Worm (Caenorhabditis elegans): ENCODE results near the gene exc-12.
A peak's percentile ranks its signal among the peaks of the same experiment; 100 is the strongest.

The exc-12 gene

DNA sequence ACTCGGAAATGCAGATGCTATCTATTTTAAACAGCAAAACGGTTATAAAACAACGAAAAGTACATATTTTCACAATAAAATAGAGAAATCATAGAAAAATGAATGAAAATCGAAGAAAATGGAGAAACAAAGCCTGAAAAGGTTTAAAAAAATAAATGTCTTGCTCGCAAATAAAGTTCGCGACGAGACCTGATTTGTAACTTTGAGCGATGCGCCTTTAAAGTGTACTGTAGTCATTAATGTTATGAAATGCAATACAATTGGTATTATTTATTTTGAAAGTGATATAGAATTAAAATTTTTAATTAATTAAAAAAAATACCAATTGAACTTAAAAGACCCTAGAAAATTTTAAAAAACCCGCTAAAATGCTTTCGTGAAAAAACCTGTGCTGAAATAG, 9.0 kb downstream of the exc-12 start:
- TF ChIP-seq fkh-8 (tag; optimal IDR thresholded peaks at IDR 0.05) (no peak), ces-1 (GFP tag; optimal IDR thresholded peaks at IDR 0.05) (no peak), fkh-4 (tag; optimal IDR thresholded peaks at IDR 0.05; ENCODE audit: borderline replicate concordance) (no peak), isw-1 (GFP tag; IDR thresholded peaks at IDR 0.05) (no peak), tlp-1 (tag; optimal IDR thresholded peaks at IDR 0.05) (no peak), Y116A8C.19 (tag; optimal IDR thresholded peaks at IDR 0.05; ENCODE audit: borderline replicate concordance) (no peak), ceh-88 (GFP tag; IDR thresholded peaks at IDR 0.05) (no peak), sptf-1 (tag; optimal IDR thresholded peaks at IDR 0.05) (no peak), zag-1 (tag; optimal IDR thresholded peaks at IDR 0.05) (no peak), nhr-11 (tag; optimal IDR thresholded peaks at IDR 0.05) (no peak), nhr-20 (tag; optimal IDR thresholded peaks at IDR 0.05) (no peak), snpc-4 (tag; optimal IDR thresholded peaks at IDR 0.05) (no peak), vab-15 (tag; optimal IDR thresholded peaks at IDR 0.05) (no peak), egl-27 (tag; optimal IDR thresholded peaks at IDR 0.05) (no peak)

DNA sequence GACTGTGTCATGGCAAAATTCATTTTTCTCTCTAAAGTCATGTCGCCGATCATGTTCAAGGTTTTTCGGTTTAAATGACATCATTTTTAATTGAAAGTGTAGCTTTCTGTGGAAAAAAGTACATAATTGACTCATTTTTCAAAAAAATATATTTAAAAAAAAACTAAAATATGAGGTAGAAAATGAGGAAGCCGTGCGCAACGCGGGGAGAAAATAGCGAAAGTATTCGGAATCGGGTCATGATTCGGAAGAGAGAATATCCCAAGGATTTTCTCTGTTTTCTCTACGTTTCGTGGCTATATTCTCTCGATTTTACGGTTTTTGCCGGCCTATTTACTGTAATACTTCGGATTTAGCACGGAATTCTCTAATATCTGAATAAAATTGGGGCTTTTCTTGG, 9.5 kb downstream of the exc-12 start:
- TF ChIP-seq elt-3 (tag; optimal IDR thresholded peaks at IDR 0.05) = peak in 1 of 6 experiments; percentile 44
- peak; percentile 71 for TF ChIP-seq nhr-85 (tag)
- peak; percentile 99 for TF ChIP-seq blmp-1 (tag; optimal IDR thresholded peaks at IDR 0.05)
- TF ChIP-seq ceh-90 (tag; optimal IDR thresholded peaks at IDR 0.05) = no peak
- no peak for TF ChIP-seq zag-1 (tag; optimal IDR thresholded peaks at IDR 0.05)
- no peak for TF ChIP-seq C34B4.2 (tag; optimal IDR thresholded peaks at IDR 0.05)
- no peak for TF ChIP-seq dsc-1 (tag; optimal IDR thresholded peaks at IDR 0.05)
- TF ChIP-seq nhr-84 (tag; optimal IDR thresholded peaks at IDR 0.05) = no peak
- TF ChIP-seq mdl-1 (tag; optimal IDR thresholded peaks at IDR 0.05) = no peak
- TF ChIP-seq lin-15B (tag; optimal IDR thresholded peaks at IDR 0.05) = no peak

DNA sequence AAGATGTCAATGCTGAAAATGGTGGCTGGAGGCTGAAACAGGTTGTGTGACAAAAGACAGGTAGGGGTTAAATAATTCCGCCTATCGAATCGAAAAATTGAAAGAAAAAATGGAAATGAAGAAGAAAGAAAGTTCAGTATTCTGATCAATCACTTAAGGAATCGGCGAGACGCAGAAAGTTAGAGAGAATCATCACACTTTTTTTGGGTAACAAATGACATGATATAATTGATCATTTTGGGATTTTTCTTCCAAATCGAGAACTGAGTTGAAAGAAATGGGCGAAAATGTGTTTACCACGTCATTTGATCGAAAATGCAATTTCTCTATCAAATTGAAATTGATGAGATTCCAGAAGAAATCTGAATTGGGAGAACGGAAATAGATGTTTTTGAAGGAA, 14.2 kb downstream of the exc-12 start:
- TF ChIP-seq ama-1 (optimal IDR thresholded peaks at IDR 0.05) (no peak), snu-23 (GFP tag; optimal IDR thresholded peaks at IDR 0.05) (peak; percentile 5), hlh-4 (tag; optimal IDR thresholded peaks at IDR 0.05) (no peak), lin-35 (GFP tag; optimal IDR thresholded peaks at IDR 0.05) (peak in 1 of 2 experiments; percentile 24), blmp-1 (tag; optimal IDR thresholded peaks at IDR 0.05) (peak; percentile 80), elt-3 (tag; optimal IDR thresholded peaks at IDR 0.05) (peak in 1 of 6 experiments; percentile 33), nhr-71 (tag; optimal IDR thresholded peaks at IDR 0.05) (no peak), nhr-85 (tag) (peak; percentile 58)

DNA sequence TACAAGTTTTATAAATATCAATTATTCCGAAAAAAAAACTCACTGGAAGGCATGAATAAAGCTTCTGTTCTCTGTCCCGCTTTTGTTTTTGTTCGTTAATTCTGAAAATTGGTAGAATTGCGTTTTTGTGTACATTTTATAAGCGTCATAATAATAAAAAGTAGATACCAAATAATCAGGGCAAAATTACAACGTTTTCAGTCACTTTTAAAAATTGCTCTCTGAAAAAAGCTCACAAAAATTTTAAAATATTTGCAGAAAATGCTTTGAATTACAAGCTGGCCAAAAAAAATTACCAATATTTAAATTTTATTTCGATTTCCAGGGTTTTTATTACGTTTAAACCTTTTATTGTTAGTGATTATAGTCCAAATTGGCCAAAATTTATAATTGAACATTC, 15.0 kb downstream of the exc-12 start, which contains the start of gene scav-2:
scav-2 (minus strand) TSS at position 101 of the 400 bp plus-strand sequence.
- TF ChIP-seq unc-130 (tag; optimal IDR thresholded peaks at IDR 0.05) (no peak), lsy-2 (tag; optimal IDR thresholded peaks at IDR 0.05) (no peak), fkh-4 (tag; optimal IDR thresholded peaks at IDR 0.05; ENCODE audit: borderline replicate concordance) (no peak), nhr-28 (tag; optimal IDR thresholded peaks at IDR 0.05) (no peak), nhr-47 (tag; optimal IDR thresholded peaks at IDR 0.05) (no peak), C34B4.2 (tag; optimal IDR thresholded peaks at IDR 0.05) (no peak), blmp-1 (tag; optimal IDR thresholded peaks at IDR 0.05) (no peak), irx-1 (tag; optimal IDR thresholded peaks at IDR 0.05) (no peak), ceh-8 (GFP tag; optimal IDR thresholded peaks at IDR 0.05) (no peak), fkh-8 (tag; optimal IDR thresholded peaks at IDR 0.05) (no peak), ceh-63 (GFP tag; optimal IDR thresholded peaks at IDR 0.05) (no peak), swsn-7 (tag; optimal IDR thresholded peaks at IDR 0.05) (no peak), ztf-11 (tag; optimal IDR thresholded peaks at IDR 0.05) (no peak), mab-9 (GFP tag; IDR thresholded peaks at IDR 0.05) (no peak)

All from whole organism, L1 larva.